Worm (Caenorhabditis elegans) whole organism, early embryonic: ENCODE data around the gene T01D1.8.

ENCODE experiments used
- ama-1 ChIP-seq: fragments of 150-350 bp; optimal IDR thresholded peaks from 2 replicates; lab custom pipeline; 2014
- ceh-36 ChIP-seq: sonication (generic microtip); optimal IDR thresholded peaks from 2 replicates; lab custom pipeline; 2016; ENCODE audit warnings: missing genetic modification characterization, inconsistent platforms, missing compliant biosample characterization
- flt-1 ChIP-seq: fragments of 200-800 bp; sonication (Bioruptor generic); IDR thresholded peaks from 2 replicates; pipeline ENCODE4 v1.3.6; 2022; ENCODE audit warnings: missing genetic modification characterization, missing compliant biosample characterization
- hmbx-1 ChIP-seq: sonication (generic microtip); optimal IDR thresholded peaks from 2 replicates; lab custom pipeline; 2016; ENCODE audit warnings: mild to moderate bottlenecking, missing genetic modification characterization, missing compliant biosample characterization
- hnd-1 ChIP-seq: sonication (generic microtip); optimal IDR thresholded peaks from 2 replicates; lab custom pipeline; 2016; ENCODE audit warnings: missing genetic modification characterization, missing compliant biosample characterization
- pes-1 ChIP-seq: fragments of 200-800 bp; sonication (Bioruptor generic); IDR thresholded peaks from 2 replicates; pipeline ENCODE4 v1.3.6; 2022; ENCODE audit warnings: missing genetic modification reagents, missing genetic modification characterization, missing compliant biosample characterization
- sea-1 ChIP-seq: fragments of 200-800 bp; sonication (Bioruptor generic); conservative IDR thresholded peaks from 2 replicates; pipeline ENCODE4 v1.3.6; 2022; ENCODE audit warnings: missing genetic modification characterization, missing compliant biosample characterization
- tbx-11 ChIP-seq: fragments of 200-800 bp; sonication (Bioruptor generic); IDR thresholded peaks from 2 replicates; pipeline ENCODE4 v1.3.6; 2022; ENCODE audit warnings: missing genetic modification characterization, missing compliant biosample characterization

DNA sequence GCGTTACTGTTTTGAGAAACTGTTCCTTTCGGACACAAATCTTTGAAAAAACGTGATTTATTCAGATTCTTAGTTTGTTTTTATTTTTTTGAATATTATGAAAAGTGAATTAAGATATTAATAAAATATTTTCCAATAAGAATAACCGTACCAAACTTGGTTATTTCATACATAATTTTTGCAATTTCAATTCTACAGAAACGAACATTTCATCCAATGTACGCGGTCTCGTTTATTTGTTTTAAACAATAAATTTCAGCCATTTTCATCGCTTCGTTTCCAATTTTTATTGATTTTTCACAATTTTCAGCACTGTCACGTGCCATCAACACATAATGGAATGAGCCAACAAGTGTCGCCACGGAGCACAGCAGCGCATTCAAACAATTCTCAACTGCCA lies 39.6 kb upstream of the T01D1.8 start, which contains the start of gene T25D3.4:
- TF ChIP-seq hmbx-1 (tag; lab: Kevin White, UChicago) (no peak), sea-1 (no peak), ama-1 (lab: Kevin White, UChicago) (no peak), ceh-36 (tag; lab: Kevin White, UChicago) (no peak), tbx-11 (GFP tag; lab: Robert Waterston, UW) (no peak), pes-1 (GFP tag; lab: Robert Waterston, UW) (no peak), hnd-1 (tag; lab: Kevin White, UChicago) (no peak), flt-1 (GFP tag; lab: Robert Waterston, UW) (no peak)
